Fruit fly (Drosophila melanogaster) whole organism, embryonic: Measurements from ENCODE around the gene CG3841.
A peak's percentile ranks its signal among the peaks of the same experiment; 100 is the strongest.

ENCODE experiments used
- Adf1 ChIP-seq: fragments of 200-800 bp; sonication (Bioruptor generic); IDR thresholded peaks from 2 replicates; pipeline ENCODE4 v1.3.6; 2022; ENCODE audit warnings: missing biosample characterization, missing genetic modification characterization
- Asciz ChIP-seq: fragments of 200-800 bp; sonication (Bioruptor generic); optimal IDR thresholded peaks from 2 replicates; lab custom pipeline; 2017; ENCODE audit warnings: missing biosample characterization, mild to moderate bottlenecking, missing genetic modification characterization, missing genetic modification reagents
- B-H2 ChIP-seq: fragments of 200-800 bp; sonication (Bioruptor generic); optimal IDR thresholded peaks from 2 replicates; lab custom pipeline; 2018; ENCODE audit warnings: missing biosample characterization, mild to moderate bottlenecking, missing genetic modification characterization
- Bgb ChIP-seq: fragments of 200-800 bp; sonication (Bioruptor generic); IDR thresholded peaks from 2 replicates; pipeline ENCODE4 v1.3.6; 2022; ENCODE audit warnings: missing biosample characterization, missing genetic modification characterization; ENCODE audit not compliant: partially characterized antibody
- Blimp-1 ChIP-seq: fragments of 200-800 bp; sonication (Bioruptor generic); optimal IDR thresholded peaks from 3 replicates; lab custom pipeline; 2018; ENCODE audit warnings: missing biosample characterization, missing genetic modification characterization, mild to moderate bottlenecking, moderate library complexity, missing genetic modification reagents
- Bteb2 ChIP-seq: fragments of 200-800 bp; sonication (Bioruptor generic); optimal IDR thresholded peaks from 2 replicates; lab custom pipeline; 2016; ENCODE audit warnings: missing biosample characterization, missing genetic modification characterization
- CG11560 ChIP-seq: fragments of 200-800 bp; sonication (Bioruptor generic); IDR thresholded peaks from 3 replicates; pipeline ENCODE4 v1.3.6; 2022; ENCODE audit warnings: missing biosample characterization, missing genetic modification characterization
- CG12104 ChIP-seq: fragments of 200-800 bp; sonication (Bioruptor generic); optimal IDR thresholded peaks from 3 replicates; lab custom pipeline; 2016; ENCODE audit warnings: missing biosample characterization, missing genetic modification characterization
- CG1233 ChIP-seq: fragments of 200-800 bp; sonication (Bioruptor generic); optimal IDR thresholded peaks from 4 replicates; lab custom pipeline; 2018; ENCODE audit warnings: missing biosample characterization, mild to moderate bottlenecking, missing genetic modification characterization
- CG1603 ChIP-seq: fragments of 200-800 bp; sonication (Bioruptor generic); optimal IDR thresholded peaks from 2 replicates; lab custom pipeline; 2019; ENCODE audit warnings: missing biosample characterization, mild to moderate bottlenecking, missing genetic modification characterization, moderate library complexity
- CG17912 ChIP-seq: fragments of 200-800 bp; sonication (Bioruptor generic); optimal IDR thresholded peaks from 2 replicates; lab custom pipeline; 2018; ENCODE audit warnings: missing biosample characterization, mild to moderate bottlenecking, missing genetic modification characterization
- CG2199 ChIP-seq: fragments of 200-800 bp; sonication (Bioruptor generic); IDR thresholded peaks from 3 replicates; pipeline ENCODE4 v1.3.6; 2022; ENCODE audit warnings: missing biosample characterization, missing genetic modification characterization
- CG2875 ChIP-seq: fragments of 200-800 bp; sonication (Bioruptor generic); optimal IDR thresholded peaks from 2 replicates; lab custom pipeline; 2017; ENCODE audit warnings: missing biosample characterization, mild to moderate bottlenecking, missing genetic modification characterization, missing genetic modification reagents
- CG31441 ChIP-seq: fragments of 200-800 bp; sonication (Bioruptor generic); IDR thresholded peaks from 2 replicates; pipeline ENCODE4 v1.3.6; 2022; ENCODE audit warnings: missing biosample characterization, missing genetic modification characterization
- CG33557 ChIP-seq: fragments of 200-800 bp; sonication (Bioruptor generic); optimal IDR thresholded peaks from 2 replicates; lab custom pipeline; 2019; ENCODE audit warnings: missing biosample characterization, mild to moderate bottlenecking, missing genetic modification characterization, moderate library complexity
- CG42726 ChIP-seq: fragments of 200-800 bp; sonication (Bioruptor generic); IDR thresholded peaks from 2 replicates; pipeline ENCODE4 v1.3.6; 2022; ENCODE audit warnings: missing biosample characterization, missing genetic modification characterization; ENCODE audit not compliant: partially characterized antibody
- CG4360 ChIP-seq: fragments of 200-800 bp; sonication (Bioruptor generic); IDR thresholded peaks from 2 replicates; pipeline ENCODE4 v1.3.6; 2022; ENCODE audit warnings: missing biosample characterization, missing genetic modification characterization
- CG4424 ChIP-seq: fragments of 200-800 bp; sonication (Bioruptor generic); optimal IDR thresholded peaks from 3 replicates; lab custom pipeline; 2016; ENCODE audit warnings: missing biosample characterization, missing genetic modification characterization
- CG7556 ChIP-seq: fragments of 200-800 bp; sonication (Bioruptor generic); optimal IDR thresholded peaks from 2 replicates; lab custom pipeline; 2017; ENCODE audit warnings: missing biosample characterization, mild to moderate bottlenecking, missing genetic modification characterization
- CG8359 ChIP-seq: fragments of 200-800 bp; sonication (Bioruptor generic); optimal IDR thresholded peaks from 2 replicates; lab custom pipeline; 2017; ENCODE audit warnings: missing biosample characterization, mild to moderate bottlenecking, missing genetic modification characterization, borderline replicate concordance
- CG8388 ChIP-seq: fragments of 200-800 bp; sonication (Bioruptor generic); optimal IDR thresholded peaks from 2 replicates; lab custom pipeline; 2019; ENCODE audit warnings: missing biosample characterization, mild to moderate bottlenecking, missing genetic modification characterization, moderate library complexity
- CG8765 ChIP-seq: fragments of 200-800 bp; sonication (Bioruptor generic); IDR thresholded peaks from 2 replicates; pipeline ENCODE4 v1.3.6; 2022; ENCODE audit warnings: missing biosample characterization, missing genetic modification characterization
- Eip74EF ChIP-seq, 2 experiments: fragments of 200-800 bp in 1 of 2; fragments of >200 bp in 1 of 2; sonication (Bioruptor generic) in 1 of 2; optimal IDR thresholded peaks; 2 replicates each; lab custom pipeline; 2017 to 2019; ENCODE audit warnings: missing biosample characterization in 2 of 2, missing genetic modification characterization in 2 of 2, mild to moderate bottlenecking in 1 of 2, moderate library complexity in 1 of 2
- Ets65A ChIP-seq: fragments of 200-800 bp; sonication (Bioruptor generic); peaks from one replicate; lab custom pipeline; 2016; ENCODE audit warnings: missing biosample characterization, missing genetic modification characterization
- Ets97D ChIP-seq: fragments of 200-800 bp; sonication (Bioruptor generic); optimal IDR thresholded peaks from 3 replicates; lab custom pipeline; 2016; ENCODE audit warnings: missing biosample characterization, missing genetic modification characterization
- Mad ChIP-seq: fragments of 200-800 bp; sonication (Bioruptor generic); optimal IDR thresholded peaks from 2 replicates; lab custom pipeline; 2016; ENCODE audit warnings: missing biosample characterization, missing genetic modification characterization
- Med ChIP-seq: fragments of 200-800 bp; sonication (Bioruptor generic); peaks from one replicate; lab custom pipeline; 2016; ENCODE audit warnings: missing biosample characterization, missing genetic modification characterization, mild to moderate bottlenecking, inconsistent platforms, moderate library complexity
- NC2β ChIP-seq: fragments of 200-800 bp; sonication (Bioruptor generic); optimal IDR thresholded peaks from 2 replicates; lab custom pipeline; 2016; ENCODE audit warnings: missing biosample characterization, missing genetic modification characterization
- Nf-YA ChIP-seq: fragments of 200-800 bp; sonication (Bioruptor generic); IDR thresholded peaks from 2 replicates; pipeline ENCODE4 v1.3.6; 2022; ENCODE audit warnings: missing biosample characterization, missing genetic modification characterization
- Usf ChIP-seq: fragments of 200-800 bp; sonication (Bioruptor generic); optimal IDR thresholded peaks from 2 replicates; lab custom pipeline; 2017; ENCODE audit warnings: missing genotype, missing biosample characterization, missing genetic modification characterization
- ab ChIP-seq: fragments of 200-800 bp; sonication (Bioruptor generic); optimal IDR thresholded peaks from 2 replicates; lab custom pipeline; 2016; ENCODE audit warnings: missing biosample characterization, missing genetic modification characterization
- ac ChIP-seq: fragments of 200-800 bp; sonication (Bioruptor generic); optimal IDR thresholded peaks from 3 replicates; lab custom pipeline; 2017; ENCODE audit warnings: missing biosample characterization, mild to moderate bottlenecking, missing genetic modification characterization
- amos ChIP-seq: fragments of 200-800 bp; sonication (Bioruptor generic); IDR thresholded peaks from 2 replicates; pipeline ENCODE4 v1.3.6; 2022; ENCODE audit warnings: missing biosample characterization, missing genetic modification characterization; ENCODE audit not compliant: partially characterized antibody
- ato ChIP-seq: fragments of 200-800 bp; sonication (Bioruptor generic); IDR thresholded peaks from 2 replicates; pipeline ENCODE4 v1.3.6; 2022; ENCODE audit warnings: missing biosample characterization, missing genetic modification characterization; ENCODE audit not compliant: partially characterized antibody
- az2 ChIP-seq: fragments of 200-800 bp; sonication (Bioruptor generic); optimal IDR thresholded peaks from 3 replicates; lab custom pipeline; 2016; ENCODE audit warnings: missing biosample characterization, missing genetic modification characterization
- dysf ChIP-seq: fragments of 200-800 bp; sonication (Bioruptor generic); IDR thresholded peaks from 3 replicates; pipeline ENCODE4 v1.3.6; 2022; ENCODE audit warnings: missing biosample characterization, missing genetic modification characterization
- eve ChIP-seq, 2 experiments: fragments of >200 bp; optimal IDR thresholded peaks; 2 replicates each; lab custom pipeline; 2017; ENCODE audit warnings: missing biosample characterization in 2 of 2, missing genetic modification characterization in 2 of 2
- gsb-n ChIP-seq: fragments of 200-800 bp; sonication (Bioruptor generic); optimal IDR thresholded peaks from 3 replicates; lab custom pipeline; 2018; ENCODE audit warnings: missing biosample characterization, mild to moderate bottlenecking, missing genetic modification characterization
- hb ChIP-seq: fragments of 200-800 bp; sonication (Bioruptor generic); IDR thresholded peaks from 3 replicates; pipeline ENCODE4 v1.3.6; 2022; ENCODE audit warnings: missing biosample characterization, missing genetic modification characterization; ENCODE audit not compliant: partially characterized antibody
- kah ChIP-seq: fragments of 200-800 bp; sonication (Bioruptor generic); optimal IDR thresholded peaks from 2 replicates; lab custom pipeline; 2018; ENCODE audit warnings: missing biosample characterization, mild to moderate bottlenecking, missing genetic modification characterization
- klu ChIP-seq: fragments of 200-800 bp; sonication (Bioruptor generic); IDR thresholded peaks from 2 replicates; pipeline ENCODE4 v1.3.6; 2022; ENCODE audit warnings: missing biosample characterization, missing genetic modification characterization
- luna ChIP-seq: fragments of 200-800 bp; sonication (Bioruptor generic); optimal IDR thresholded peaks from 2 replicates; lab custom pipeline; 2016; ENCODE audit warnings: missing biosample characterization, missing genetic modification characterization
- nau ChIP-seq: fragments of 200-800 bp; sonication (Bioruptor generic); optimal IDR thresholded peaks from 3 replicates; lab custom pipeline; 2017; ENCODE audit warnings: missing biosample characterization, mild to moderate bottlenecking, missing genetic modification characterization, missing genetic modification reagents
- nerfin-1 ChIP-seq: fragments of 200-800 bp; sonication (Bioruptor generic); optimal IDR thresholded peaks from 3 replicates; lab custom pipeline; 2019; ENCODE audit warnings: missing biosample characterization, mild to moderate bottlenecking, missing genetic modification characterization, moderate library complexity
- phol ChIP-seq: fragments of 200-800 bp; sonication (Bioruptor generic); optimal IDR thresholded peaks from 3 replicates; lab custom pipeline; 2018; ENCODE audit warnings: missing biosample characterization, mild to moderate bottlenecking, missing genetic modification characterization, moderate library complexity
- ro ChIP-seq: fragments of 200-800 bp; sonication (Bioruptor generic); IDR thresholded peaks from 2 replicates; pipeline ENCODE4 v1.3.6; 2022; ENCODE audit warnings: missing biosample characterization, missing genetic modification characterization
- stc ChIP-seq: fragments of 200-800 bp; sonication (Bioruptor generic); IDR thresholded peaks from 2 replicates; pipeline ENCODE4 v1.3.6; 2022; ENCODE audit warnings: missing biosample characterization, missing genetic modification characterization
- ttk ChIP-seq: fragments of 200-800 bp; sonication (Bioruptor generic); IDR thresholded peaks from 2 replicates; pipeline ENCODE4 v2.1.2; 2022; ENCODE audit warnings: missing biosample characterization, missing genetic modification characterization
- tx ChIP-seq: fragments of 200-800 bp; sonication (Bioruptor generic); optimal IDR thresholded peaks from 2 replicates; lab custom pipeline; 2016; ENCODE audit warnings: missing biosample characterization, missing genetic modification characterization
- unc-4 ChIP-seq: fragments of 200-800 bp; sonication (Bioruptor generic); IDR thresholded peaks from 2 replicates; pipeline ENCODE4 v1.3.6; 2022; ENCODE audit warnings: missing biosample characterization, missing genetic modification characterization; ENCODE audit not compliant: partially characterized antibody
- zfh1 ChIP-seq: fragments of 200-800 bp; sonication (Bioruptor generic); IDR thresholded peaks from 3 replicates; pipeline ENCODE4 v1.3.6; 2022; ENCODE audit warnings: missing biosample characterization, missing genetic modification characterization

Gene CG3841

DNA sequence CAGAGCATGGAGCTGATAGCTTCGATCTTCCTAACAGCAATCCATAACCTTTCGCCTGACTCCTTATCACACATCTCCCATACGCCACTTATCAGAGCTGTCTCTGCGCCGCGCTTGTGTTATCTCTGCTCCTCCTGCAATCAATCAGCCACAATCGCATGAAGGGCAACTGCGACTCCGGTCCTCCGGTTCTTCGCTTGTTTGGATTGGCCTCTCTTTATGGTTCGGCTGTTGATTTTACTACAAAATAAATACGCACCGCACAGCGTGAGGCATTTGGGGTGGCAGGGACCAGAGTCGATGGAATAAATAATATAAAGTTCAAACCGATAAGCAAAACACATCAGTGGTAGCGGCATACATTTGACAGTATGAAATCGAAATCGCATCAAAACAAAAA, 43.8 kb downstream of the CG3841 start (continued):
- peak; percentile 76 for TF ChIP-seq CG2875
- TF ChIP-seq klu (GFP tag; lab: Robert Waterston, UW) = no peak
- no peak for TF ChIP-seq dysf (GFP tag; lab: Robert Waterston, UW)
- peak; percentile 67 for TF ChIP-seq CG8359 (GFP tag; lab: Kevin White, UChicago)
- peak; percentile 56 for TF ChIP-seq Nf-YA (GFP tag; lab: Robert Waterston, UW)
- TF ChIP-seq CG8765 (GFP tag; lab: Robert Waterston, UW) = no peak
- no peak for TF ChIP-seq B-H2 (GFP tag; lab: Kevin White, UChicago)
- TF ChIP-seq Bgb (GFP tag; lab: Robert Waterston, UW) = no peak
- TF ChIP-seq CG11560 (tag; lab: Robert Waterston, UW) = no peak
- no peak for TF ChIP-seq Usf (GFP tag; lab: Kevin White, UChicago)
- TF ChIP-seq az2 (GFP tag; lab: Kevin White, UChicago) = no peak
- no peak for TF ChIP-seq Bteb2
- TF ChIP-seq eve (GFP tag; optimal IDR thresholded peaks at IDR 0.05; lab: Kevin White, UChicago) = no peak
- TF ChIP-seq ato (GFP tag; lab: Robert Waterston, UW) = no peak
- peak; percentile 39 for TF ChIP-seq CG12104 (GFP tag; lab: Kevin White, UChicago)
- TF ChIP-seq ac (GFP tag; lab: Kevin White, UChicago) = peak; percentile 80
- no peak for TF ChIP-seq CG7556
- TF ChIP-seq Ets97D = peak; percentile 44
- TF ChIP-seq tx (GFP tag; lab: Kevin White, UChicago) = no peak
- peak; percentile 93 for TF ChIP-seq Med (GFP tag; lab: Kevin White, UChicago)
- TF ChIP-seq zfh1 (GFP tag; lab: Robert Waterston, UW) = peak; percentile 89
- no peak for TF ChIP-seq phol (tag; lab: Kevin White, UChicago)
- peak; percentile 66 for TF ChIP-seq CG4360
- 0 out of 2 replicates have a peak, but pooled peaks have one; percentile 24 for TF ChIP-seq stc (GFP tag; lab: Robert Waterston, UW)
- no peak for TF ChIP-seq hb (GFP tag; lab: Robert Waterston, UW)
- no peak for TF ChIP-seq ab
- no peak for TF ChIP-seq CG8388
- TF ChIP-seq amos = no peak
- peak; percentile 81 for TF ChIP-seq NC2β
- no peak for TF ChIP-seq nerfin-1 (tag; lab: Kevin White, UChicago)
- peak; percentile 29; the same call in 1 of the 2 replicates for TF ChIP-seq CG31441 (GFP tag; lab: Robert Waterston, UW)
- TF ChIP-seq luna (GFP tag; lab: Kevin White, UChicago) = no peak
- TF ChIP-seq CG4424 = peak; percentile 52
- TF ChIP-seq Mad (GFP tag; lab: Kevin White, UChicago) = peak; percentile 8
- TF ChIP-seq Asciz (GFP tag; lab: Kevin White, UChicago) = peak; percentile 79
- peak; percentile 67 for TF ChIP-seq Blimp-1 (GFP tag; lab: Kevin White, UChicago)
- TF ChIP-seq ttk = peak; percentile 26; the same call in 1 of the 2 replicates
- peak; percentile 78 for TF ChIP-seq CG1233 (GFP tag; lab: Kevin White, UChicago)
- peak; percentile 10 for TF ChIP-seq nau (GFP tag; lab: Kevin White, UChicago)
- peak; percentile 81; the same call in 2 of the 3 replicates for TF ChIP-seq CG2199 (GFP tag; lab: Robert Waterston, UW)
- no peak for TF ChIP-seq kah (GFP tag; lab: Kevin White, UChicago)
- no peak for TF ChIP-seq Eip74EF (GFP tag; optimal IDR thresholded peaks at IDR 0.05; lab: Kevin White, UChicago)
- peak; percentile 74 for TF ChIP-seq CG1603 (tag; lab: Kevin White, UChicago)
- TF ChIP-seq CG42726 (GFP tag; lab: Robert Waterston, UW) = no peak
- peak; percentile 67 for TF ChIP-seq gsb-n (tag; lab: Kevin White, UChicago)
- no peak for TF ChIP-seq CG17912 (GFP tag; lab: Kevin White, UChicago)
- peak; percentile 87 for TF ChIP-seq Ets65A (GFP tag; lab: Kevin White, UChicago)
- no peak for TF ChIP-seq Adf1 (GFP tag; lab: Robert Waterston, UW)
- TF ChIP-seq ro = no peak
- TF ChIP-seq CG33557 (GFP tag; lab: Kevin White, UChicago) = peak; percentile 86
- TF ChIP-seq unc-4 (GFP tag; lab: Robert Waterston, UW) = no peak
